Worm (Caenorhabditis elegans): Measurements from ENCODE around the gene T25B9.8.

Gene T25B9.8

DNA sequence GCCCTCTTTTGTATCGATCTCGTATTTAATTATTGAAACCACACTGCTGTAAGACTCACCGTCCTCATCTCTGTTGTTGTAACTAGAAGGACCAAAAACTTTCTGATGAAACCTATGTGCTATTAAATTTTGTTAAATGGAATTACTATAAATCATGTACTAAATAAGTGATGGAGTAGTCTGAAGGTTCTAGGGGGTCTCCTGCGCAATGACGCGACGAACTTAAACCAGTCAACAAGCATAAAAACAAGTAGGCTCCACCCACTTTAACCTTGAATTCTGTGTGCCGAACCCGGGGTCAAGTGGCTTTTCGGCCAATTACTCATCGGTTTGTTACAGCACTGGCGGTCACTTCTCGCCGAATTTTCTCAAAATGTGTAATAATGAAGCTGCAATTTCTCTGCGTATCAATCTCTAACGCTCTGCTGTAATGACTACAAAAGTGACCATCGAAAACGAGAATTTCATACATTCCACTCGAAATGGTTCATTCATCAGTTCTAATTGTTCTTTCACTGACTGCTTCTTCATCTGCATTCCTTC lies 30.9 kb downstream of the T25B9.8 start, which contains the start of gene grl-21:
Gene grl-21, plus strand, starts transcription at position 464 of the 543 bp plus-strand sequence.
- no peak for TF ChIP-seq unc-62 (GFP tag; optimal IDR thresholded peaks at IDR 0.05)

- no peak for TF ChIP-seq unc-62 (GFP tag; optimal IDR thresholded peaks at IDR 0.05)
Measured at ce11 chrIV:10734527-10735436, 33.2 kb downstream of the T25B9.8 start, which contains the start of the genes orc-5 and cyb-1. orc-5 (minus strand) TSS chrIV:10734588. cyb-1 (plus strand) TSS chrIV:10735216.

DNA sequence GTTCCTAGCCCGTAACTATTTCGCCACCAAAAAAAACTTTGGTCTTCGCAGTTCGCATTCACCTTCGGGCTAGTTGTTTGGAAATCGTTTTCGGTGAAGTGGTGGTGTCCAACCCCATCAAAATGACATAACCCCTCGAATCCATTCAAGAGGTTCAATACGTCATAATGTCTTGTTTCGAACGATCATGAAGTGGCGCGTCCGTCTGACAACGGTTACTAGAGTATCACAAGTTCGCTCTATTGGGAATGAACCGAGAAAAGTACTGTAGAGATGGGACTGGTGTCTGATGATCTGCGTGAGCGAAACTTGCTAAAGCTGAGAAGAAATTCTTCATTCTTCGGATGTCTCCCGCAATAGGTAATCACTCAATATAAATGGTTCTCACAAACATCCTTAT lies 40.3 kb downstream of the T25B9.8 start, which contains the start of gene ZC168.2:
Gene ZC168.2, plus strand, starts transcription at position 301 of the 400 bp plus-strand sequence.
- TF ChIP-seq unc-62 (GFP tag; optimal IDR thresholded peaks at IDR 0.05), result no peak

DNA sequence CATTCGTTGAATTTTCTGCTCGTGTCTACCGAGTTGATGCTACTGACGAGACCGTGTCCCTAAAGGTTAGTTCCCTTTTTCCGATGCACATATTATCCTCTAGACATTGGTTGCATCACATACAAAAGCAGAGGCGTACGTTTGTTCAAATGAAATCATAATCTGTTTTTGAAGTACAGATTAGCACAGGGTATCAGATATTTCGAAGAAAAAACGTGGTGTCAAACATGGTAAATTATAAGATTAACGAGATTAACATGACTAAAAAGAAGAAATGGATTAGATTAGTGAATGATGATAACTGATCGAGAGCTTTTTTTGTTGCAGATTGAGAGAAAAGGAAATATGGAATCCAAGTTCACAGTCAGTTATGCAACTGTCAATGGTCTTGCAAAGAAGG lies 49.1 kb downstream of the T25B9.8 start:
- no peak for TF ChIP-seq unc-62 (GFP tag; optimal IDR thresholded peaks at IDR 0.05)

DNA sequence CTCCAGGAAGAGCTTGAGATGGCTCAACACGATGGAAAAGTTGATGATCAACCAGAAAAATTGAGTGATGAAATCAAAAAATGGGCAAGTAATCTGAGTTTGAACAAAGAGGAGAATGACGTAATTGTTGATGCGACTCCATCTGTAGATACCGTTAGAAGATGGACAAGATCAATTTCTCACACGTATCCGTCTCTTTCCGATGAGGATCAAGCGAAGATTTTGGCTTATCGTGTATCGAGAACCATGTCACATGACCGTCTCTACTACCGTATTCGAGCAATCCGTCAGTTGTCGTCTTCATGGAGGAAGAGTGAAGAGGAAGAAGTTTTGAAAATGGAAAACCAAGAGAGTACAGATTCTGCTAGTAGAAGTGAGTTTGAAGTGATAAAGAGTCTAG lies 49.9 kb downstream of the T25B9.8 start:
- no peak for TF ChIP-seq unc-62 (GFP tag; optimal IDR thresholded peaks at IDR 0.05)
